Fruit fly (Drosophila melanogaster): Measurements from ENCODE around the gene by.

by gene

DNA sequence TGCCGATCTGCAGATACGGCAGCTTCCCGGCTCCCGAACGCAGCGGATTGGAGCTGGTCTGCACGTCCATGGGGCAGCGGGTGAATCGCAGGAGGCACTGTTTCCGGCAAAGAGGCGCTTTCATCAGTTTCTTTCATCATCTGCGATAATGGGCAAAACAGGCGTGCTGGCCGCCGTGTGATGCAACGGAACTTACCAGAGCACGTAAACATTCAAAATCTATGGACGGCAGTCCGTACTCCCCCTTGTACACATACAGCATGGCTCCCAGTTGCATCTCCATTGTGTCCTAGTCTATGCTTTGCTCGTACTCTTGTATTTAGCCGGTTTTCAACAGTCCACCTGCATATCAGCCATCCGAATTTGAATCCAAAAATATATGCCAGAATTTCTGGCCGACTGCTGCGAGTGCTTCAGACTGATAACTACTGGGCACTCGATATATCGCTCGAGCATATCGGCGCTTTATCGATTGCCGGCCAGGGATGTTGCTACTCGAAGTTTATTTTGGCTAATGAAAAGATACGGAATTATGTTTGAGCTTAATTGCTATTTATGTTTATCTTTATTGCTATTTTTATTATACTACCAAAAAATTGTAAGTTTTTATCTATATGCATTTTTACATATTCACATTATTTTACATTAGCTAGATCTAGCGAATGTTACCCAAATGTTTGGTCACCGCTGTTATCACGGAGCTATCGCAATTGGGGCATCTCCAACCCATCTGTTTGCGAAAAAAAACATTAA, 30.6 kb upstream of the by start, which contains the start of the genes CG9393 and Vps45 (continued):
- TF ChIP-seq wek (GFP tag; optimal IDR thresholded peaks at IDR 0.05), result no peak
- TF ChIP-seq CG2889 (GFP tag; IDR thresholded peaks at IDR 0.05), result 0 out of 3 replicates have a peak, but pooled peaks have one; percentile 4
- peak; percentile 55 for TF ChIP-seq PHDP (tag; optimal IDR thresholded peaks at IDR 0.05)
- TF ChIP-seq CG17829 (tag; optimal IDR thresholded peaks at IDR 0.05), result peak; percentile 75
- TF ChIP-seq pum (GFP tag; optimal IDR thresholded peaks at IDR 0.05), result peak; percentile 60
- TF ChIP-seq CG1647 (GFP tag; optimal IDR thresholded peaks at IDR 0.05), result peak; percentile 45
- TF ChIP-seq CG12659 (GFP tag; optimal IDR thresholded peaks at IDR 0.05), result peak; percentile 78
- TF ChIP-seq ems (GFP tag; optimal IDR thresholded peaks at IDR 0.05), result peak; percentile 69
- peak; percentile 84 for TF ChIP-seq CG9932 (GFP tag; IDR thresholded peaks at IDR 0.05)
- no peak for TF ChIP-seq Hmr (GFP tag; optimal IDR thresholded peaks at IDR 0.05)
- no peak for TF ChIP-seq Hr78 (GFP tag; optimal IDR thresholded peaks at IDR 0.05)
- peak; percentile 64 for TF ChIP-seq Rfx (GFP tag; IDR thresholded peaks at IDR 0.05)
- TF ChIP-seq CG43689 (GFP tag; IDR thresholded peaks at IDR 0.05), result no peak
- TF ChIP-seq en (GFP tag; optimal IDR thresholded peaks at IDR 0.05), result no peak
- TF ChIP-seq C15 (GFP tag; IDR thresholded peaks at IDR 0.05), result no peak
- no peak for TF ChIP-seq H2.0 (GFP tag; IDR thresholded peaks at IDR 0.05)
- TF ChIP-seq ato (GFP tag; IDR thresholded peaks at IDR 0.05; ENCODE audit: partially characterized antibody), result peak; percentile 87
- no peak for TF ChIP-seq yki (optimal IDR thresholded peaks at IDR 0.05)
- TF ChIP-seq CG1603 (tag; optimal IDR thresholded peaks at IDR 0.05), result no peak
- no peak for TF ChIP-seq Taf1 (GFP tag; IDR thresholded peaks at IDR 0.05)
- peak; percentile 49; the same call in 1 of the 2 replicates for TF ChIP-seq CG11085 (GFP tag; IDR thresholded peaks at IDR 0.05)
- TF ChIP-seq dm (GFP tag; optimal IDR thresholded peaks at IDR 0.05), result peak; percentile 76
- no peak for TF ChIP-seq repo (GFP tag; optimal IDR thresholded peaks at IDR 0.05)
- no peak for TF ChIP-seq peb (GFP tag; IDR thresholded peaks at IDR 0.05)
- peak; percentile 50; the same call in 1 of the 2 replicates for TF ChIP-seq esg (GFP tag; conservative IDR thresholded peaks at IDR 0.05)
- TF ChIP-seq CG4328 (GFP tag; optimal IDR thresholded peaks at IDR 0.05), result peak; percentile 16
- TF ChIP-seq luna (GFP tag; optimal IDR thresholded peaks at IDR 0.05), result peak; percentile 17
- no peak for TF ChIP-seq prd (optimal IDR thresholded peaks at IDR 0.05)
- TF ChIP-seq prd (GFP tag; IDR thresholded peaks at IDR 0.05), result peak; percentile 66
- peak; percentile 97 for TF ChIP-seq CG13287 (GFP tag; IDR thresholded peaks at IDR 0.05; ENCODE audit: partially characterized antibody)
- no peak for TF ChIP-seq crc (GFP tag; optimal IDR thresholded peaks at IDR 0.05)
- TF ChIP-seq CG8924 (tag; optimal IDR thresholded peaks at IDR 0.05), result peak; percentile 68
- TF ChIP-seq Chrac-16 (GFP tag; optimal IDR thresholded peaks at IDR 0.05), result peak; percentile 63
- no peak for TF ChIP-seq pan (optimal IDR thresholded peaks at IDR 0.05)
- TF ChIP-seq pan (GFP tag; optimal IDR thresholded peaks at IDR 0.05 in 1 of 2, IDR thresholded peaks at IDR 0.05 in 1 of 2), result peak in 1 of 2 experiments; percentile 32
- TF ChIP-seq CG12155 (GFP tag; optimal IDR thresholded peaks at IDR 0.05), result peak; percentile 63
- peak; percentile 95 for TF ChIP-seq vnd (GFP tag; IDR thresholded peaks at IDR 0.05; ENCODE audit: partially characterized antibody)
- no peak for TF ChIP-seq CG31441 (GFP tag; IDR thresholded peaks at IDR 0.05)
- peak; percentile 44 for TF ChIP-seq HmgD (GFP tag; optimal IDR thresholded peaks at IDR 0.05)
- peak; percentile 41 for TF ChIP-seq Fer3 (tag; optimal IDR thresholded peaks at IDR 0.05)
- TF ChIP-seq bbx (GFP tag; IDR thresholded peaks at IDR 0.05; ENCODE audit: partially characterized antibody), result peak; percentile 92
- no peak for TF ChIP-seq bowl (GFP tag; IDR thresholded peaks at IDR 0.05)
- TF ChIP-seq trem (tag; optimal IDR thresholded peaks at IDR 0.05), result peak; percentile 78
- no peak for TF ChIP-seq sd (tag; optimal IDR thresholded peaks at IDR 0.05)
- peak; percentile 57 for TF ChIP-seq da (GFP tag; optimal IDR thresholded peaks at IDR 0.05)
- no peak for TF ChIP-seq sim (GFP tag; IDR thresholded peaks at IDR 0.05)
- TF ChIP-seq ap (GFP tag; IDR thresholded peaks at IDR 0.05), result no peak
- peak; percentile 46 for TF ChIP-seq CG8089 (GFP tag; optimal IDR thresholded peaks at IDR 0.05)
- peak; percentile 90 for TF ChIP-seq Opbp (GFP tag; IDR thresholded peaks at IDR 0.05; ENCODE audit: partially characterized antibody)
- TF ChIP-seq CG14441 (GFP tag; IDR thresholded peaks at IDR 0.05), result peak; percentile 39; the same call in 1 of the 2 replicates
- TF ChIP-seq ase (GFP tag; IDR thresholded peaks at IDR 0.05), result no peak
